Worm (Caenorhabditis elegans): ENCODE results near the gene acl-4.

DNA sequence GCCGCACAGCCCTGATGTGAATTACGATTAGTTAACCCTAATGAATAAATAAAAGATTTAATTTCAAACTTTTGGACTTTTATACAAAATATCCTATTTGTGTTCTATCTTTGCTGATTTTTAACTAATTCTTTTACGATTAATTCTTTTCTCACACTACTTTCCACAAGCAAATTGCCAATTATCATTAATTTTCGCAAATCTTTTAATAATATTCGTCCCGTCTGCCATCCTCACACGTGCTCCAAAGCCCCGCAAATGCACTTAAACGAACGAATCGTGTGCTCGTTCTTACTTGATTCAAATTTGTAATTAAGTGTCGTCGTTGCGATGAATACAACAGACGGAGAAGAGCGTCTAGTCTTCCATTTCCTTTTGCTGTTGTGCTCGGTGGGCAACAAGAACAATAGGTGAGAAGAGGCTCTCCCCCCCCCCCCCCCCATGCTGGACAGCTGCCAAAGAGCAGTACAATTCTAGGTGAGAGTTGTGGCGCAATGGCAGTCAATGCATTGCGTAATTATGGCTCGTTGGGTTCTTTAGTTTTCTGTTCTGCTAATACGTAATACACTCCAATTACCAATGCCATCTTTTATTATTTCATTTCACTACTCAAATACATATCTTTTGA is 25.6 kb downstream of the acl-4 start:
- TF ChIP-seq nhr-12 (tag; optimal IDR thresholded peaks at IDR 0.05) (no peak), ama-1 (optimal IDR thresholded peaks at IDR 0.05) (no peak), nhr-11 (tag; optimal IDR thresholded peaks at IDR 0.05) (no peak), nhr-237 (tag; optimal IDR thresholded peaks at IDR 0.05) (no peak), alr-1 (tag; optimal IDR thresholded peaks at IDR 0.05) (no peak)
